Worm (Caenorhabditis elegans) whole organism, young adult: ENCODE measurements around the gene srlf-2.

Source experiments
- hmg-20 ChIP-seq: fragments of 200-800 bp; sonication (Bioruptor generic); IDR thresholded peaks from 2 replicates; pipeline ENCODE4 v1.3.6; 2022; ENCODE audit warnings: missing genetic modification reagents, missing genetic modification characterization, missing compliant biosample characterization
- hrde-1 ChIP-seq: sonication (generic microtip); optimal IDR thresholded peaks from 2 replicates; lab custom pipeline; 2016; ENCODE audit warnings: missing genetic modification characterization, mild to moderate bottlenecking, missing compliant biosample characterization, moderate library complexity, missing genotype, missing genetic modification reagents, borderline replicate concordance
- nhr-80 ChIP-seq: sonication (generic microtip); optimal IDR thresholded peaks from 2 replicates; lab custom pipeline; 2016; ENCODE audit warnings: missing genetic modification characterization, missing compliant biosample characterization
- unc-130 ChIP-seq: sonication (generic microtip); optimal IDR thresholded peaks from 2 replicates; lab custom pipeline; 2016; ENCODE audit warnings: missing genetic modification reagents, missing genetic modification characterization, missing compliant biosample characterization
- ztf-28 ChIP-seq: fragments of 200-800 bp; sonication (Bioruptor generic); IDR thresholded peaks from 2 replicates; pipeline ENCODE4 v1.3.6; 2022; ENCODE audit warnings: missing genetic modification reagents, missing genetic modification characterization, missing compliant biosample characterization

DNA sequence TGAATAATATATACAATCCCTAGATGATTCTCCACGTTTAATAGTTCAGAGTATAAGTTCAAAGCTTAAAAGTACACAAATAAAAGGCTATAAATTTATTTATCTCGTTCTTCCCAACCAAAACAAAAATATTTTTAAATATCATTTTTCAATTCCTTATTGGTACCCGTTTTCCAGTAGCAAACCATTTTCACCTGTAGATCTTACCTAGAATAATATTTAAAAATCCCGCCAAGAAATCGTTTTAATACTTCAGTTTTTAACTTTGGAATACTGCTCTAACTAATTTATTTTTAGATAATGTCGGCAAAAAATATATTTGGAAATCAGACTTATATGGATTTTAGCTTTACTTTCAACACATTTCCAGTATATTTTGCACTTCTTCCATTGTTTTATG is 2.2 kb downstream of the srlf-2 start, which contains the start of gene sru-7:
- no peak for TF ChIP-seq hmg-20 (GFP tag; lab: Robert Waterston, UW)
- no peak for TF ChIP-seq unc-130 (GFP tag; lab: Kevin White, UChicago)
- no peak for TF ChIP-seq nhr-80 (tag; lab: Kevin White, UChicago)
- no peak for TF ChIP-seq ztf-28 (GFP tag; lab: Robert Waterston, UW)
- TF ChIP-seq hrde-1 = no peak
